Fruit fly (Drosophila melanogaster) whole organism, prepupa: Measurements from ENCODE around the gene Gdh.

Experiments
- Blimp-1 ChIP-seq: fragments of 200-800 bp; sonication (Bioruptor generic); optimal IDR thresholded peaks from 3 replicates; lab custom pipeline; 2017; ENCODE audit warnings: missing biosample characterization, missing genetic modification characterization, mild to moderate bottlenecking, moderate library complexity, missing genetic modification reagents
- CG10631 ChIP-seq: fragments of 200-800 bp; sonication (Bioruptor generic); optimal IDR thresholded peaks from 2 replicates; lab custom pipeline; 2016; ENCODE audit warnings: missing biosample characterization, missing genetic modification characterization
- CG11294 ChIP-seq: fragments of 200-800 bp; sonication (Bioruptor generic); IDR thresholded peaks from 2 replicates; pipeline ENCODE4 v1.3.6; 2022; ENCODE audit warnings: missing biosample characterization, missing genetic modification characterization
- CG11762 ChIP-seq: fragments of 200-800 bp; sonication (Bioruptor generic); optimal IDR thresholded peaks from 3 replicates; lab custom pipeline; 2016; ENCODE audit warnings: missing biosample characterization, missing genetic modification characterization; ENCODE audit not compliant: insufficient read depth
- CG11902 ChIP-seq: fragments of 200-800 bp; sonication (Bioruptor generic); optimal IDR thresholded peaks from 3 replicates; lab custom pipeline; 2016; ENCODE audit warnings: missing biosample characterization, missing genetic modification characterization
- CG15336 ChIP-seq: fragments of 200-800 bp; sonication (Bioruptor generic); IDR thresholded peaks from 2 replicates; pipeline ENCODE4 v1.3.6; 2022; ENCODE audit warnings: missing biosample characterization, missing genetic modification characterization
- CG1621 ChIP-seq: fragments of 200-800 bp; sonication (Bioruptor generic); optimal IDR thresholded peaks from 3 replicates; lab custom pipeline; 2018; ENCODE audit warnings: missing biosample characterization, mild to moderate bottlenecking, missing genetic modification characterization
- CG16779 ChIP-seq: fragments of 200-800 bp; sonication (Bioruptor generic); optimal IDR thresholded peaks from 3 replicates; lab custom pipeline; 2017; ENCODE audit warnings: missing biosample characterization, mild to moderate bottlenecking, missing genetic modification characterization
- CG3032 ChIP-seq: fragments of 200-800 bp; optimal IDR thresholded peaks from 2 replicates; lab custom pipeline; 2019; ENCODE audit warnings: missing biosample characterization, mild to moderate bottlenecking, missing genetic modification characterization, moderate library complexity
- CG31627 ChIP-seq: fragments of 200-800 bp; sonication (Bioruptor generic); optimal IDR thresholded peaks from 3 replicates; lab custom pipeline; 2016; ENCODE audit warnings: missing biosample characterization, missing genetic modification characterization
- CG3919 ChIP-seq: fragments of 200-800 bp; sonication (Bioruptor generic); optimal IDR thresholded peaks from 3 replicates; lab custom pipeline; 2016; ENCODE audit warnings: missing biosample characterization, missing genetic modification characterization
- CG4318 ChIP-seq: fragments of 200-800 bp; sonication (Bioruptor generic); optimal IDR thresholded peaks from 3 replicates; lab custom pipeline; 2017; ENCODE audit warnings: missing biosample characterization, mild to moderate bottlenecking, missing genetic modification characterization
- CG6163 ChIP-seq: fragments of 200-800 bp; sonication (Bioruptor generic); IDR thresholded peaks from 3 replicates; pipeline ENCODE4 v1.3.6; 2022; ENCODE audit warnings: missing biosample characterization, missing genetic modification characterization
- CG6276 ChIP-seq: fragments of 200-800 bp; sonication (Bioruptor generic); optimal IDR thresholded peaks from 2 replicates; lab custom pipeline; 2017; ENCODE audit warnings: missing biosample characterization, mild to moderate bottlenecking, missing genetic modification characterization
- CG6792 ChIP-seq: fragments of 200-800 bp; sonication (Bioruptor generic); optimal IDR thresholded peaks from 3 replicates; lab custom pipeline; 2016; ENCODE audit warnings: missing biosample characterization, missing genetic modification characterization
- CG6854 ChIP-seq: fragments of 200-800 bp; sonication (Bioruptor generic); optimal IDR thresholded peaks from 2 replicates; lab custom pipeline; 2017; ENCODE audit warnings: missing biosample characterization, mild to moderate bottlenecking, missing genetic modification characterization
- CG8319 ChIP-seq: fragments of 200-800 bp; sonication (Bioruptor generic); optimal IDR thresholded peaks from 3 replicates; lab custom pipeline; 2016; ENCODE audit warnings: missing biosample characterization, missing genetic modification characterization
- CG9139 ChIP-seq: fragments of 200-800 bp; sonication (Bioruptor generic); optimal IDR thresholded peaks from 3 replicates; lab custom pipeline; 2017; ENCODE audit warnings: missing biosample characterization, mild to moderate bottlenecking, missing genetic modification characterization
- Eip75B ChIP-seq: fragments of 200-800 bp; sonication (Bioruptor generic); optimal IDR thresholded peaks from 3 replicates; lab custom pipeline; 2016; ENCODE audit warnings: missing biosample characterization, missing genetic modification characterization
- Eip93F ChIP-seq: fragments of 200-800 bp; sonication (Bioruptor generic); optimal IDR thresholded peaks from 2 replicates; lab custom pipeline; 2016; ENCODE audit warnings: missing biosample characterization, mild to moderate bottlenecking, missing genetic modification characterization
- Ets21C ChIP-seq: fragments of 200-800 bp; sonication (Bioruptor generic); optimal IDR thresholded peaks from 3 replicates; lab custom pipeline; 2016; ENCODE audit warnings: missing biosample characterization, missing genetic modification characterization
- Ets96B ChIP-seq: fragments of 200-800 bp; optimal IDR thresholded peaks from 2 replicates; lab custom pipeline; 2019; ENCODE audit warnings: missing biosample characterization, mild to moderate bottlenecking, missing genetic modification characterization, moderate library complexity
- Hr38 ChIP-seq: sonication (Bioruptor generic); optimal IDR thresholded peaks from 2 replicates; lab custom pipeline; 2016; ENCODE audit warnings: missing biosample characterization, missing genetic modification characterization
- Hr39 ChIP-seq: fragments of 200-800 bp; sonication (Bioruptor generic); optimal IDR thresholded peaks from 2 replicates; lab custom pipeline; 2016; ENCODE audit warnings: missing biosample characterization, missing genetic modification characterization
- Hr4 ChIP-seq: fragments of 200-800 bp; sonication (Bioruptor generic); optimal IDR thresholded peaks from 3 replicates; lab custom pipeline; 2016; ENCODE audit warnings: missing biosample characterization, missing genetic modification characterization
- Met ChIP-seq: fragments of 200-800 bp; sonication (Bioruptor generic); optimal IDR thresholded peaks from 3 replicates; lab custom pipeline; 2016; ENCODE audit warnings: missing biosample characterization, missing genetic modification characterization
- Smox ChIP-seq: fragments of 200-800 bp; sonication (Bioruptor generic); optimal IDR thresholded peaks from 3 replicates; lab custom pipeline; 2016; ENCODE audit warnings: missing biosample characterization, missing genetic modification characterization
- Sox14 ChIP-seq: fragments of 200-800 bp; sonication (Bioruptor generic); optimal IDR thresholded peaks from 3 replicates; lab custom pipeline; 2016; ENCODE audit warnings: missing biosample characterization, missing genetic modification characterization
- Sox15 ChIP-seq: fragments of 200-800 bp; sonication (Bioruptor generic); optimal IDR thresholded peaks from 3 replicates; lab custom pipeline; 2016; ENCODE audit warnings: missing biosample characterization, missing genetic modification characterization
- achi ChIP-seq: fragments of 200-800 bp; sonication (Bioruptor generic); optimal IDR thresholded peaks from 3 replicates; lab custom pipeline; 2016; ENCODE audit warnings: missing biosample characterization, missing genetic modification characterization
- acj6 ChIP-seq: fragments of 200-800 bp; sonication (Bioruptor generic); optimal IDR thresholded peaks from 3 replicates; lab custom pipeline; 2016; ENCODE audit warnings: missing biosample characterization, missing genetic modification characterization
- cyc ChIP-seq: fragments of 200-800 bp; sonication (Bioruptor generic); optimal IDR thresholded peaks from 3 replicates; lab custom pipeline; 2016; ENCODE audit warnings: missing biosample characterization, missing genetic modification characterization
- dsx ChIP-seq: fragments of 200-800 bp; optimal IDR thresholded peaks from 3 replicates; lab custom pipeline; 2019; ENCODE audit warnings: missing biosample characterization, mild to moderate bottlenecking, missing genetic modification characterization, moderate library complexity; ENCODE audit not compliant: poor library complexity, severe bottlenecking
- eg ChIP-seq: fragments of 200-800 bp; sonication (Bioruptor generic); IDR thresholded peaks from 3 replicates; pipeline ENCODE4 v1.3.6; 2022; ENCODE audit warnings: missing biosample characterization, missing genetic modification characterization
- esn ChIP-seq: fragments of 200-800 bp; sonication (Bioruptor generic); optimal IDR thresholded peaks from 2 replicates; lab custom pipeline; 2016; ENCODE audit warnings: missing biosample characterization, mild to moderate bottlenecking, missing genetic modification characterization, moderate library complexity
- fd59A ChIP-seq: fragments of 200-800 bp; sonication (Bioruptor generic); optimal IDR thresholded peaks from 2 replicates; lab custom pipeline; 2017; ENCODE audit warnings: missing biosample characterization, mild to moderate bottlenecking, missing genetic modification characterization, missing genetic modification reagents
- fd85E ChIP-seq: fragments of 200-800 bp; sonication (Bioruptor generic); optimal IDR thresholded peaks from 3 replicates; lab custom pipeline; 2016; ENCODE audit warnings: missing biosample characterization, missing genetic modification characterization
- fkh ChIP-seq: fragments of 200-800 bp; sonication (Bioruptor generic); optimal IDR thresholded peaks from 3 replicates; lab custom pipeline; 2017; ENCODE audit warnings: missing biosample characterization, mild to moderate bottlenecking, missing genetic modification characterization, moderate library complexity
- net ChIP-seq: fragments of 200-800 bp; sonication (Bioruptor generic); optimal IDR thresholded peaks from 3 replicates; lab custom pipeline; 2016; ENCODE audit warnings: missing biosample characterization, missing genetic modification characterization
- pdm3 ChIP-seq: fragments of 200-800 bp; sonication (Bioruptor generic); optimal IDR thresholded peaks from 3 replicates; lab custom pipeline; 2016; ENCODE audit warnings: missing biosample characterization, missing genetic modification characterization
- salr ChIP-seq, 2 experiments: fragments of 200-800 bp; sonication (Bioruptor generic); optimal IDR thresholded peaks; 3 replicates each; lab custom pipeline; 2016 to 2018; ENCODE audit warnings: missing biosample characterization in 2 of 2, missing genetic modification characterization in 2 of 2, mild to moderate bottlenecking in 1 of 2
- spab ChIP-seq: fragments of 200-800 bp; sonication (Bioruptor generic); optimal IDR thresholded peaks from 2 replicates; lab custom pipeline; 2017; ENCODE audit warnings: missing biosample characterization, mild to moderate bottlenecking, missing genetic modification characterization, missing genetic modification reagents
- ss ChIP-seq, 2 experiments: fragments of 200-800 bp; sonication (Bioruptor generic); optimal IDR thresholded peaks; 2 replicates in 1 of 2; 3 replicates in 1 of 2; lab custom pipeline; 2017 to 2018; ENCODE audit warnings: mild to moderate bottlenecking in 2 of 2, missing biosample characterization in 2 of 2, missing genetic modification characterization in 2 of 2, moderate library complexity in 1 of 2
- svp ChIP-seq: fragments of 200-800 bp; sonication (Bioruptor generic); peaks from one replicate; lab custom pipeline; 2016; ENCODE audit warnings: missing biosample characterization, missing genetic modification characterization

The Gdh gene

dm6 chr3R:23942965-23943413 lies at the start of gene Gdh (continued):
- TF ChIP-seq net (GFP tag; lab: Kevin White, UChicago) (peak; percentile 45), CG1621 (peak; percentile 11), ss (GFP tag; optimal IDR thresholded peaks at IDR 0.05; lab: Kevin White, UChicago) (peak; percentile 30 to 40), achi (GFP tag; lab: Kevin White, UChicago) (no peak), Sox15 (GFP tag; lab: Kevin White, UChicago) (no peak), Blimp-1 (GFP tag; lab: Kevin White, UChicago) (no peak), Smox (no peak)
- TF ChIP-seq, all 60 proteins: peak for 18

- no peak for TF ChIP-seq spab (GFP tag; lab: Kevin White, UChicago)
- no peak for TF ChIP-seq salr (GFP tag; optimal IDR thresholded peaks at IDR 0.05; lab: Kevin White, UChicago)
- TF ChIP-seq CG11762 (GFP tag; lab: Kevin White, UChicago), result no peak
- no peak for TF ChIP-seq acj6 (GFP tag; lab: Kevin White, UChicago)
- no peak for TF ChIP-seq Eip75B (GFP tag; lab: Kevin White, UChicago)
- no peak for TF ChIP-seq CG3032 (tag; lab: Kevin White, UChicago)
- no peak for TF ChIP-seq CG6163
- TF ChIP-seq CG6854, result no peak
- no peak for TF ChIP-seq CG3919
- no peak for TF ChIP-seq dsx (GFP tag; lab: Kevin White, UChicago)
- TF ChIP-seq CG16779 (tag; lab: Kevin White, UChicago), result no peak
- TF ChIP-seq net (GFP tag; lab: Kevin White, UChicago), result no peak
- TF ChIP-seq eg (GFP tag; lab: Robert Waterston, UW), result no peak
- no peak for TF ChIP-seq CG9139 (GFP tag; lab: Kevin White, UChicago)
These were observed 48.5 kb upstream of the Gdh start for dm6 chr3R:23991364-23991763.

DNA sequence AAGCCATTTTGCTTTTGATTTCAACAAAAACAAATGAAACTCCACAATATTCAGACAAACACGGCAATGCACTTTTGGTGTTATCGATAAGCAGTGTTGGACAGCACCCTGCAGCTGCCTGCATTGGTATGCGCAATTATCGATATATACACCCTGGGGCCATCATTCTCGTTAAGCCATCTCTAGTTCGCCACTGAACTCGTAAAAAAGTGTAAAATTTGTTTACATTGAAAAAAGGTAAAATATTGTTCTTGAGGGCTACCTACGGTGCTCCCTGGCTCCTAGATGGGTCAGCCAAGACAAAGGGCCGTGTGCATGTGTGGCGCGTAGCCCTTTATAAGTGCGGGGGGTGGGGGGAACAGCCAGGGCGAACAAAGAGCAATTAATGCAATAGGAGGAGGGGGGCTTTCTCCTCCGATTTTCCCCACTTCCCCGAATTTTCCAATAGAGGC lies 43.6 kb upstream of the Gdh start, which contains the start of the genes CG13603 and CG5902:
Gene CG13603 (minus strand): TSS at position 91 of the 452 bp plus-strand sequence.
Gene CG5902 (plus strand): TSS at position 164 of the 452 bp plus-strand sequence.
- TF ChIP-seq Ets21C (GFP tag; lab: Kevin White, UChicago), result no peak
- no peak for TF ChIP-seq Hr39 (GFP tag; lab: Kevin White, UChicago)
- no peak for TF ChIP-seq Hr4 (GFP tag; lab: Kevin White, UChicago)
- peak; percentile 96 for TF ChIP-seq Sox14 (GFP tag; lab: Kevin White, UChicago)
- peak; percentile 31 for TF ChIP-seq spab (GFP tag; lab: Kevin White, UChicago)
- no peak for TF ChIP-seq Eip93F (GFP tag; lab: Kevin White, UChicago)
- no peak for TF ChIP-seq fd59A
- TF ChIP-seq CG16779 (tag; lab: Kevin White, UChicago), result no peak
- no peak for TF ChIP-seq CG11294 (GFP tag; lab: Robert Waterston, UW)
- no peak for TF ChIP-seq CG15336 (GFP tag; lab: Robert Waterston, UW)
- peak; percentile 57 for TF ChIP-seq cyc (GFP tag; lab: Kevin White, UChicago)
- TF ChIP-seq fd85E, result no peak
- no peak for TF ChIP-seq CG3032 (tag; lab: Kevin White, UChicago)
- peak; percentile 45 for TF ChIP-seq CG6854
- TF ChIP-seq CG31627 (GFP tag; lab: Kevin White, UChicago), result no peak
- no peak for TF ChIP-seq achi (GFP tag; lab: Kevin White, UChicago)
- TF ChIP-seq CG6792 (GFP tag; lab: Kevin White, UChicago), result peak; percentile 29
- no peak for TF ChIP-seq Hr38
- peak; percentile 69; the same call in 1 of the 3 replicates for TF ChIP-seq CG6163
- peak; percentile 36 for TF ChIP-seq dsx (GFP tag; lab: Kevin White, UChicago)
- TF ChIP-seq fkh (GFP tag; lab: Kevin White, UChicago), result no peak
- no peak for TF ChIP-seq CG3919
- no peak for TF ChIP-seq pdm3 (GFP tag; lab: Kevin White, UChicago)
- no peak for TF ChIP-seq salr (GFP tag; optimal IDR thresholded peaks at IDR 0.05; lab: Kevin White, UChicago)
- peak; percentile 61 for TF ChIP-seq esn (GFP tag; lab: Kevin White, UChicago)
- TF ChIP-seq eg (GFP tag; lab: Robert Waterston, UW), result no peak
- TF ChIP-seq acj6 (GFP tag; lab: Kevin White, UChicago), result no peak
- TF ChIP-seq Met, result no peak
- TF ChIP-seq svp, result peak; percentile 79
- TF ChIP-seq CG6276, result no peak
- TF ChIP-seq CG10631, result no peak
- TF ChIP-seq CG1621, result no peak
- peak; percentile 28 for TF ChIP-seq net (GFP tag; lab: Kevin White, UChicago)
- TF ChIP-seq Ets96B (tag; lab: Kevin White, UChicago), result peak; percentile 11
- no peak for TF ChIP-seq CG8319 (GFP tag; lab: Kevin White, UChicago)
- no peak for TF ChIP-seq CG11762 (GFP tag; lab: Kevin White, UChicago)
- TF ChIP-seq Sox15 (GFP tag; lab: Kevin White, UChicago), result no peak
- no peak for TF ChIP-seq CG4318 (GFP tag; lab: Kevin White, UChicago)
- TF ChIP-seq Eip75B (GFP tag; lab: Kevin White, UChicago), result no peak
- no peak for TF ChIP-seq CG11902 (GFP tag; lab: Kevin White, UChicago)
- TF ChIP-seq ss (GFP tag; optimal IDR thresholded peaks at IDR 0.05; lab: Kevin White, UChicago), result peak in 1 of 2 experiments; percentile 72
